Worm (Caenorhabditis elegans): Measurements from ENCODE around the gene cpf-2.

Gene cpf-2

ce11 chrIII:13268856-13269255 lies at the start of gene cpf-2:
cpf-2 (minus strand) TSS chrIII:13268883.
- no peak for TF ChIP-seq nfya-2 (GFP tag; IDR thresholded peaks at IDR 0.05)
- peak; percentile 17 for TF ChIP-seq F49E8.2 (tag; optimal IDR thresholded peaks at IDR 0.05; ENCODE audit: insufficient read depth)
- no peak for TF ChIP-seq Y79H2A.3 (GFP tag; conservative IDR thresholded peaks at IDR 0.05)
- no peak for TF ChIP-seq cebp-2 (GFP tag; IDR thresholded peaks at IDR 0.05)
- TF ChIP-seq lin-26 (GFP tag; IDR thresholded peaks at IDR 0.05): 0 out of 2 replicates have a peak, but pooled peaks have one; percentile 26
- no peak for TF ChIP-seq ceh-79 (tag; optimal IDR thresholded peaks at IDR 0.05)
- no peak for TF ChIP-seq F57A8.1 (GFP tag; optimal IDR thresholded peaks at IDR 0.05)
- no peak for TF ChIP-seq F10E7.11 (tag; optimal IDR thresholded peaks at IDR 0.05)
- no peak for TF ChIP-seq nhr-120 (GFP tag; IDR thresholded peaks at IDR 0.05)
- no peak for TF ChIP-seq lag-1 (GFP tag; IDR thresholded peaks at IDR 0.05)
- no peak for TF ChIP-seq ceh-58 (GFP tag; IDR thresholded peaks at IDR 0.05)
- peak; percentile 62 for TF ChIP-seq snpc-1.3 (tag; optimal IDR thresholded peaks at IDR 0.05; ENCODE audit: insufficient read depth)
- TF ChIP-seq F22D6.2 (tag; optimal IDR thresholded peaks at IDR 0.05): no peak
- TF ChIP-seq madf-8 (GFP tag; conservative IDR thresholded peaks at IDR 0.05): peak; percentile 31; the same call in 1 of the 2 replicates
- no peak for TF ChIP-seq Y53F4B.3 (GFP tag; IDR thresholded peaks at IDR 0.05)
- no peak for TF ChIP-seq Y67H2A.10 (GFP tag; conservative IDR thresholded peaks at IDR 0.05)
- no peak for TF ChIP-seq Y56A3A.18 (GFP tag; IDR thresholded peaks at IDR 0.05)
- TF ChIP-seq mxl-1 (tag; optimal IDR thresholded peaks at IDR 0.05): no peak
- peak; percentile 81; the same call in 1 of the 2 replicates for TF ChIP-seq madf-3 (GFP tag; IDR thresholded peaks at IDR 0.05)
- peak; percentile 79 for TF ChIP-seq dox-1 (GFP tag; IDR thresholded peaks at IDR 0.05)
- TF ChIP-seq egrh-3 (GFP tag; IDR thresholded peaks at IDR 0.05): no peak
- TF ChIP-seq C06A6.2 (GFP tag; conservative IDR thresholded peaks at IDR 0.05): peak; percentile 67
- TF ChIP-seq repo-1 (tag; optimal IDR thresholded peaks at IDR 0.05): no peak
- TF ChIP-seq Y53G8AR.9 (GFP tag; conservative IDR thresholded peaks at IDR 0.05): 0 out of 2 replicates have a peak, but pooled peaks have one; percentile 29
- TF ChIP-seq ekl-4 (GFP tag; IDR thresholded peaks at IDR 0.05): peak; percentile 60
- no peak for TF ChIP-seq gei-17 (GFP tag; optimal IDR thresholded peaks at IDR 0.05)
- TF ChIP-seq F39B2.1 (GFP tag; IDR thresholded peaks at IDR 0.05): no peak
- no peak for TF ChIP-seq fkh-3 (tag; optimal IDR thresholded peaks at IDR 0.05)
- TF ChIP-seq pha-4 (tag; optimal IDR thresholded peaks at IDR 0.05): no peak
- peak; percentile 22 for TF ChIP-seq ztf-26 (tag; optimal IDR thresholded peaks at IDR 0.05)
- TF ChIP-seq ztf-25 (GFP tag; IDR thresholded peaks at IDR 0.05): no peak
- TF ChIP-seq B0261.1 (tag; optimal IDR thresholded peaks at IDR 0.05): no peak
- TF ChIP-seq ama-1 (optimal IDR thresholded peaks at IDR 0.05): no peak
- TF ChIP-seq ama-1 (GFP tag; optimal IDR thresholded peaks at IDR 0.05): peak in 1 of 2 experiments; percentile 34
- peak; percentile 41 for TF ChIP-seq attf-5 (GFP tag; optimal IDR thresholded peaks at IDR 0.05)
- no peak for TF ChIP-seq C17E4.6 (GFP tag; IDR thresholded peaks at IDR 0.05)
- TF ChIP-seq lin-54 (GFP tag; optimal IDR thresholded peaks at IDR 0.05): peak; percentile 66
- TF ChIP-seq F37B4.10 (GFP tag; IDR thresholded peaks at IDR 0.05): no peak
- TF ChIP-seq ztf-3 (GFP tag; optimal IDR thresholded peaks at IDR 0.05): no peak
- 0 out of 2 replicates have a peak, but pooled peaks have one; percentile 10 for TF ChIP-seq let-526 (GFP tag; IDR thresholded peaks at IDR 0.05)
- TF ChIP-seq athp-1 (tag; optimal IDR thresholded peaks at IDR 0.05): no peak
- TF ChIP-seq ztf-18 (tag; optimal IDR thresholded peaks at IDR 0.05): no peak
- no peak for TF ChIP-seq ets-4 (GFP tag; optimal IDR thresholded peaks at IDR 0.05)
- peak; percentile 58 for TF ChIP-seq ceh-100 (GFP tag; IDR thresholded peaks at IDR 0.05)
- TF ChIP-seq nhr-27 (tag; optimal IDR thresholded peaks at IDR 0.05): no peak
- TF ChIP-seq snpc-3.4 (tag; optimal IDR thresholded peaks at IDR 0.05): peak; percentile 45
- no peak for TF ChIP-seq aptf-2 (GFP tag; conservative IDR thresholded peaks at IDR 0.05)
- no peak for TF ChIP-seq efl-1 (GFP tag; optimal IDR thresholded peaks at IDR 0.05)
- no peak for TF ChIP-seq ccch-3 (GFP tag; optimal IDR thresholded peaks at IDR 0.05)
- no peak for TF ChIP-seq B0019.2 (GFP tag; conservative IDR thresholded peaks at IDR 0.05)

All from whole organism, young adult.